Fruit fly (Drosophila melanogaster) whole organism, embryonic: Measurements from ENCODE around the gene Ugt35A1.

ENCODE experiments used
- Aef1 ChIP-seq: fragments of 200-800 bp; sonication (Bioruptor generic); IDR thresholded peaks from 3 replicates; pipeline ENCODE4 v1.3.6; 2022; ENCODE audit warnings: missing biosample characterization, missing genetic modification characterization
- Atf3 ChIP-seq: fragments of 200-800 bp; sonication (Bioruptor generic); optimal IDR thresholded peaks from 3 replicates; lab custom pipeline; 2016; ENCODE audit warnings: missing biosample characterization, missing genetic modification characterization
- CG1024 ChIP-seq: fragments of 200-800 bp; sonication (Bioruptor generic); IDR thresholded peaks from 2 replicates; pipeline ENCODE4 v1.3.6; 2022; ENCODE audit warnings: missing biosample characterization, missing genetic modification characterization
- CG12155 ChIP-seq: fragments of 200-800 bp; sonication (Bioruptor generic); optimal IDR thresholded peaks from 3 replicates; lab custom pipeline; 2016; ENCODE audit warnings: missing biosample characterization, missing genetic modification characterization
- CG1233 ChIP-seq: fragments of 200-800 bp; sonication (Bioruptor generic); optimal IDR thresholded peaks from 4 replicates; lab custom pipeline; 2018; ENCODE audit warnings: missing biosample characterization, mild to moderate bottlenecking, missing genetic modification characterization
- CG13894 ChIP-seq: fragments of 200-800 bp; sonication (Bioruptor generic); optimal IDR thresholded peaks from 3 replicates; lab custom pipeline; 2018; ENCODE audit warnings: missing biosample characterization, mild to moderate bottlenecking, missing genetic modification characterization, moderate library complexity
- CG14014 ChIP-seq: fragments of 200-800 bp; sonication (Bioruptor generic); IDR thresholded peaks from 2 replicates; pipeline ENCODE4 v1.3.6; 2022; ENCODE audit warnings: missing biosample characterization, missing genetic modification characterization
- CG16863 ChIP-seq: fragments of 200-800 bp; sonication (Bioruptor generic); optimal IDR thresholded peaks from 3 replicates; lab custom pipeline; 2016; ENCODE audit warnings: missing biosample characterization, missing genetic modification characterization
- CG17328 ChIP-seq: fragments of 200-800 bp; sonication (Bioruptor generic); IDR thresholded peaks from 2 replicates; pipeline ENCODE4 v1.3.6; 2022; ENCODE audit warnings: missing biosample characterization, missing genetic modification characterization
- CG17612 ChIP-seq: fragments of 200-800 bp; sonication (Bioruptor generic); IDR thresholded peaks from 2 replicates; pipeline ENCODE4 v1.3.6; 2022; ENCODE audit warnings: missing biosample characterization, missing genetic modification characterization
- CG17912 ChIP-seq: fragments of 200-800 bp; sonication (Bioruptor generic); optimal IDR thresholded peaks from 2 replicates; lab custom pipeline; 2018; ENCODE audit warnings: missing biosample characterization, mild to moderate bottlenecking, missing genetic modification characterization
- CG3407 ChIP-seq: fragments of 200-800 bp; sonication (Bioruptor generic); optimal IDR thresholded peaks from 2 replicates; lab custom pipeline; 2018; ENCODE audit warnings: missing biosample characterization, mild to moderate bottlenecking, missing genetic modification characterization
- CG34422 ChIP-seq: fragments of 200-800 bp; sonication (Bioruptor generic); IDR thresholded peaks from 3 replicates; pipeline ENCODE4 v1.3.6; 2022; ENCODE audit warnings: missing biosample characterization, missing genetic modification characterization
- CG4707 ChIP-seq: fragments of 200-800 bp; sonication (Bioruptor generic); optimal IDR thresholded peaks from 2 replicates; lab custom pipeline; 2018; ENCODE audit warnings: missing biosample characterization, mild to moderate bottlenecking, missing genetic modification characterization, moderate library complexity
- CG6254 ChIP-seq: fragments of 200-800 bp; sonication (Bioruptor generic); optimal IDR thresholded peaks from 3 replicates; lab custom pipeline; 2017; ENCODE audit warnings: mild to moderate bottlenecking, missing biosample characterization, missing genetic modification reagents, missing genetic modification characterization
- CG7786 ChIP-seq: fragments of 200-800 bp; sonication (Bioruptor generic); optimal IDR thresholded peaks from 2 replicates; lab custom pipeline; 2016; ENCODE audit warnings: missing biosample characterization, missing genetic modification characterization
- CG9437 ChIP-seq: fragments of 200-800 bp; sonication (Bioruptor generic); optimal IDR thresholded peaks from 2 replicates; lab custom pipeline; 2018; ENCODE audit warnings: missing biosample characterization, mild to moderate bottlenecking, missing genetic modification characterization
- CG9932 ChIP-seq: fragments of 200-800 bp; sonication (Bioruptor generic); IDR thresholded peaks from 2 replicates; pipeline ENCODE4 v1.3.6; 2022; ENCODE audit warnings: missing biosample characterization, missing genetic modification characterization
- D ChIP-seq, 2 experiments: fragments of 200-800 bp in 1 of 2; fragments of >200 bp in 1 of 2; sonication (Bioruptor generic) in 1 of 2; optimal IDR thresholded peaks; 2 replicates in 1 of 2; 3 replicates in 1 of 2; lab custom pipeline; 2017; ENCODE audit warnings: mild to moderate bottlenecking in 1 of 2, missing biosample characterization in 1 of 2, missing genetic modification characterization in 1 of 2, missing genetic modification reagents in 1 of 2
- Doc3 ChIP-seq: fragments of 200-800 bp; sonication (Bioruptor generic); IDR thresholded peaks from 3 replicates; pipeline ENCODE4 v1.3.6; 2022; ENCODE audit warnings: missing biosample characterization, missing genetic modification characterization; ENCODE audit not compliant: partially characterized antibody
- E2f2 ChIP-seq: fragments of 200-800 bp; sonication (Bioruptor generic); IDR thresholded peaks from 2 replicates; pipeline ENCODE4 v1.3.6; 2022; ENCODE audit warnings: missing biosample characterization, missing genetic modification characterization
- Eip74EF ChIP-seq, 2 experiments: fragments of 200-800 bp in 1 of 2; fragments of >200 bp in 1 of 2; sonication (Bioruptor generic) in 1 of 2; optimal IDR thresholded peaks; 2 replicates each; lab custom pipeline; 2017 to 2019; ENCODE audit warnings: missing biosample characterization in 2 of 2, missing genetic modification characterization in 2 of 2, mild to moderate bottlenecking in 1 of 2, moderate library complexity in 1 of 2
- Elba2 ChIP-seq: fragments of 200-800 bp; sonication (Bioruptor generic); optimal IDR thresholded peaks from 3 replicates; lab custom pipeline; 2016; ENCODE audit warnings: missing biosample characterization, missing genetic modification characterization
- GATAe ChIP-seq: fragments of 200-800 bp; sonication (Bioruptor generic); conservative IDR thresholded peaks from 2 replicates; pipeline ENCODE4 v1.3.6; 2022; ENCODE audit warnings: missing biosample characterization, missing genetic modification characterization
- Hey ChIP-seq: fragments of 200-800 bp; sonication (Bioruptor generic); optimal IDR thresholded peaks from 3 replicates; lab custom pipeline; 2018; ENCODE audit warnings: missing biosample characterization, mild to moderate bottlenecking, missing genetic modification characterization
- Hmx ChIP-seq: fragments of 200-800 bp; sonication (Bioruptor generic); optimal IDR thresholded peaks from 2 replicates; lab custom pipeline; 2016; ENCODE audit warnings: missing biosample characterization, missing genetic modification characterization
- Hr39 ChIP-seq: fragments of >200 bp; optimal IDR thresholded peaks from 2 replicates; lab custom pipeline; 2017
- Poxn ChIP-seq: fragments of 200-800 bp; sonication (Bioruptor generic); IDR thresholded peaks from 2 replicates; pipeline ENCODE4 v1.3.6; 2022; ENCODE audit warnings: missing biosample characterization, missing genetic modification characterization
- Ptx1 ChIP-seq: fragments of 200-800 bp; sonication (Bioruptor generic); IDR thresholded peaks from 2 replicates; pipeline ENCODE4 v1.3.6; 2022; ENCODE audit warnings: missing biosample characterization, missing genetic modification characterization
- Sox102F ChIP-seq: fragments of 200-800 bp; sonication (Bioruptor generic); optimal IDR thresholded peaks from 2 replicates; lab custom pipeline; 2018; ENCODE audit warnings: missing biosample characterization, mild to moderate bottlenecking, missing genetic modification characterization, moderate library complexity
- Sry-β ChIP-seq: fragments of 200-800 bp; sonication (Bioruptor generic); optimal IDR thresholded peaks from 2 replicates; lab custom pipeline; 2018; ENCODE audit warnings: missing biosample characterization, mild to moderate bottlenecking, missing genetic modification characterization, moderate library complexity
- TFAM ChIP-seq: fragments of 200-800 bp; sonication (Bioruptor generic); optimal IDR thresholded peaks from 2 replicates; lab custom pipeline; 2017; ENCODE audit warnings: missing biosample characterization, missing genetic modification characterization, inconsistent platforms
- az2 ChIP-seq: fragments of 200-800 bp; sonication (Bioruptor generic); optimal IDR thresholded peaks from 3 replicates; lab custom pipeline; 2016; ENCODE audit warnings: missing biosample characterization, missing genetic modification characterization
- dati ChIP-seq: fragments of 200-800 bp; sonication (Bioruptor generic); IDR thresholded peaks from 2 replicates; pipeline ENCODE4 v1.3.6; 2022; ENCODE audit warnings: missing biosample characterization, missing genetic modification characterization
- dimm ChIP-seq: fragments of 200-800 bp; sonication (Bioruptor generic); IDR thresholded peaks from 2 replicates; pipeline ENCODE4 v1.3.6; 2022; ENCODE audit warnings: missing biosample characterization, missing genetic modification characterization
- en ChIP-seq: fragments of 200-800 bp; sonication (Bioruptor generic); optimal IDR thresholded peaks from 2 replicates; lab custom pipeline; 2016; ENCODE audit warnings: missing biosample characterization, missing genetic modification characterization
- exex ChIP-seq: fragments of 200-800 bp; sonication (Bioruptor generic); optimal IDR thresholded peaks from 4 replicates; lab custom pipeline; 2018; ENCODE audit warnings: missing biosample characterization, mild to moderate bottlenecking, missing genetic modification characterization, moderate library complexity
- fu2 ChIP-seq: fragments of 200-800 bp; sonication (Bioruptor generic); optimal IDR thresholded peaks from 2 replicates; lab custom pipeline; 2016; ENCODE audit warnings: missing biosample characterization, missing genetic modification characterization
- gcm ChIP-seq: fragments of 200-800 bp; sonication (Bioruptor generic); optimal IDR thresholded peaks from 2 replicates; lab custom pipeline; 2019; ENCODE audit warnings: missing biosample characterization, mild to moderate bottlenecking, missing genetic modification characterization, moderate library complexity
- gsb ChIP-seq: fragments of 200-800 bp; sonication (Bioruptor generic); IDR thresholded peaks from 2 replicates; pipeline ENCODE4 v1.3.6; 2022; ENCODE audit warnings: missing biosample characterization, missing genetic modification characterization
- hbn ChIP-seq: fragments of 200-800 bp; sonication (Bioruptor generic); IDR thresholded peaks from 2 replicates; pipeline ENCODE4 v1.3.6; 2022; ENCODE audit warnings: missing biosample characterization, missing genetic modification characterization; ENCODE audit not compliant: partially characterized antibody
- odd ChIP-seq: fragments of 200-800 bp; sonication (Bioruptor generic); optimal IDR thresholded peaks from 2 replicates; lab custom pipeline; 2017; ENCODE audit warnings: missing biosample characterization, mild to moderate bottlenecking, missing genetic modification characterization
- onecut ChIP-seq: fragments of 200-800 bp; sonication (Bioruptor generic); IDR thresholded peaks from 2 replicates; pipeline ENCODE4 v1.3.6; 2022; ENCODE audit warnings: missing biosample characterization, missing genetic modification characterization
- pfk ChIP-seq: fragments of 200-800 bp; sonication (Bioruptor generic); optimal IDR thresholded peaks from 2 replicates; lab custom pipeline; 2018; ENCODE audit warnings: missing biosample characterization, mild to moderate bottlenecking, missing genetic modification characterization, moderate library complexity
- rib ChIP-seq: fragments of 200-800 bp; sonication (Bioruptor generic); IDR thresholded peaks from 2 replicates; pipeline ENCODE4 v1.3.6; 2022; ENCODE audit warnings: missing biosample characterization, missing genetic modification characterization
- sc ChIP-seq, 3 experiments: fragments of >200 bp in 2 of 3; fragments of 200-800 bp in 1 of 3; sonication (Bioruptor generic) in 1 of 3; optimal IDR thresholded peaks; 2 replicates in 2 of 3; 3 replicates in 1 of 3; lab custom pipeline; 2017; ENCODE audit warnings: mild to moderate bottlenecking in 1 of 3, missing biosample characterization in 1 of 3, missing genetic modification characterization in 1 of 3, missing genetic modification reagents in 1 of 3
- sqz ChIP-seq: fragments of 200-800 bp; sonication (Bioruptor generic); optimal IDR thresholded peaks from 3 replicates; lab custom pipeline; 2018; ENCODE audit warnings: missing biosample characterization, mild to moderate bottlenecking, missing genetic modification characterization
- ssp ChIP-seq: fragments of 200-800 bp; sonication (Bioruptor generic); IDR thresholded peaks from 2 replicates; pipeline ENCODE4 v1.3.6; 2022; ENCODE audit warnings: missing biosample characterization, missing genetic modification characterization
- tna ChIP-seq: fragments of 200-800 bp; sonication (Bioruptor generic); IDR thresholded peaks from 2 replicates; pipeline ENCODE4 v1.3.6; 2022; ENCODE audit warnings: missing biosample characterization, missing genetic modification characterization; ENCODE audit not compliant: partially characterized antibody

The Ugt35A1 gene

dm6 chr3R:11209801-11210402 lies 37.4 kb upstream of the Ugt35A1 start, which contains the start of the genes SdhC and Tctp (continued):
- TF ChIP-seq gsb (GFP tag; lab: Robert Waterston, UW) (no peak), CG17328 (GFP tag; lab: Robert Waterston, UW) (no peak), CG3407 (GFP tag; lab: Kevin White, UChicago) (no peak), CG17612 (no peak), GATAe (GFP tag; lab: Robert Waterston, UW) (no peak), rib (GFP tag; lab: Robert Waterston, UW) (peak; percentile 74; the same call in 1 of the 2 replicates), pfk (GFP tag; lab: Kevin White, UChicago) (peak; percentile 27), CG34422 (GFP tag; lab: Robert Waterston, UW) (peak; percentile 30; the same call in 1 of the 3 replicates), CG17912 (GFP tag; lab: Kevin White, UChicago) (no peak), CG16863 (peak; percentile 49), hbn (GFP tag; lab: Robert Waterston, UW) (peak; percentile 42; the same call in 1 of the 2 replicates), Sox102F (GFP tag; lab: Kevin White, UChicago) (no peak), CG12155 (GFP tag; lab: Kevin White, UChicago) (peak; percentile 97), ssp (no peak), Poxn (no peak), Hr39 (lab: Kevin White, UChicago) (no peak), dimm (no peak), CG1233 (peak; percentile 13), CG9437 (GFP tag; lab: Kevin White, UChicago) (peak; percentile 36), tna (GFP tag; lab: Robert Waterston, UW) (peak; percentile 40; the same call in 1 of the 2 replicates), Sry-β (no peak), CG1024 (no peak), E2f2 (GFP tag; lab: Robert Waterston, UW) (0 out of 2 replicates have a peak, but pooled peaks have one; percentile 18), CG13894 (tag; lab: Kevin White, UChicago) (peak; percentile 72), D (optimal IDR thresholded peaks at IDR 0.05; lab: Kevin White, UChicago) (no peak), D (GFP tag; optimal IDR thresholded peaks at IDR 0.05; lab: Kevin White, UChicago) (no peak), Hmx (GFP tag; lab: Kevin White, UChicago) (peak; percentile 17), CG6254 (GFP tag; lab: Kevin White, UChicago) (no peak), odd (GFP tag; lab: Kevin White, UChicago) (peak; percentile 5), CG14014 (GFP tag; lab: Robert Waterston, UW) (no peak), Ptx1 (no peak), az2 (peak; percentile 46), en (no peak), Aef1 (no peak), Eip74EF (GFP tag; optimal IDR thresholded peaks at IDR 0.05; lab: Kevin White, UChicago) (peak in 1 of 2 experiments; percentile 35), dati (GFP tag; lab: Robert Waterston, UW) (no peak), Elba2 (peak; percentile 19), Atf3 (GFP tag; lab: Kevin White, UChicago) (no peak), exex (peak; percentile 23), CG9932 (GFP tag; lab: Robert Waterston, UW) (peak; percentile 42; the same call in 1 of the 2 replicates), Doc3 (GFP tag; lab: Robert Waterston, UW) (peak; percentile 57; the same call in 2 of the 3 replicates), onecut (GFP tag; lab: Robert Waterston, UW) (peak; percentile 70), sqz (GFP tag; lab: Kevin White, UChicago) (no peak), sc (optimal IDR thresholded peaks at IDR 0.05; lab: Kevin White, UChicago) (no peak), sc (GFP tag; optimal IDR thresholded peaks at IDR 0.05; lab: Kevin White, UChicago) (no peak), gcm (peak; percentile 18), CG4707 (GFP tag; lab: Kevin White, UChicago) (no peak), fu2 (no peak), Hey (tag; lab: Kevin White, UChicago) (no peak), TFAM (GFP tag; lab: Kevin White, UChicago) (no peak), CG7786 (no peak)
